Worm (Caenorhabditis elegans) whole organism, early embryonic: ENCODE results near the gene str-116.

Source experiments
- ama-1 ChIP-seq: fragments of 150-350 bp; optimal IDR thresholded peaks from 2 replicates; lab custom pipeline; 2014
- hnd-1 ChIP-seq: sonication (generic microtip); optimal IDR thresholded peaks from 2 replicates; lab custom pipeline; 2016; ENCODE audit warnings: missing genetic modification characterization, missing compliant biosample characterization
- sea-1 ChIP-seq: fragments of 200-800 bp; sonication (Bioruptor generic); conservative IDR thresholded peaks from 2 replicates; pipeline ENCODE4 v1.3.6; 2022; ENCODE audit warnings: missing genetic modification characterization, missing compliant biosample characterization

DNA sequence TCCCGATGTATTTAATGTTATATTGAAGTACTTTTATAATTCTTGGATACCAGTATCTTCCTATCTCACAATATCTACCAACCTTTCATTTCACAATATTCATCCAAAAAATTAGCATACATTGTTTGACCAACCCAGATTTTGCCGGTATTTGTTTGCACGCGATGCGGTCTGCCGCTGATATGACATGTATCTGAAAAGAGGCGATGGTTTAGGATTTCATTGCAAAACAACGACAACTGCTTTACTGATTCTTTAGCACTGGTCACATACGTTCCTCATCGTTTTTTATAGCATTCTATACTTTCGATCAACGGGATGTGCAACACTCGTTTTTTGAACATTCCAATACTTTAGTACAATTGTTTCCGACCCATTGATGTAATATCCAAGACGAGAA lies 18.9 kb upstream of the str-116 start, which contains the start of gene mam-4:
- TF ChIP-seq sea-1 (GFP tag; lab: Robert Waterston, UW) (no peak), ama-1 (lab: Kevin White, UChicago) (no peak), hnd-1 (tag; lab: Kevin White, UChicago) (no peak)
